Fruit fly (Drosophila melanogaster) whole organism, embryonic: ENCODE measurements around the gene AANATL3.
A peak's percentile ranks its signal among the peaks of the same experiment; 100 is the strongest.

Experiments
- Adf1 ChIP-seq: fragments of 200-800 bp; sonication (Bioruptor generic); IDR thresholded peaks from 2 replicates; pipeline ENCODE4 v1.3.6; 2022; ENCODE audit warnings: missing biosample characterization, missing genetic modification characterization
- Antp ChIP-seq: fragments of 200-800 bp; sonication (Bioruptor generic); optimal IDR thresholded peaks from 3 replicates; lab custom pipeline; 2016; ENCODE audit warnings: missing biosample characterization, missing genetic modification characterization
- Asciz ChIP-seq: fragments of 200-800 bp; sonication (Bioruptor generic); optimal IDR thresholded peaks from 2 replicates; lab custom pipeline; 2017; ENCODE audit warnings: missing biosample characterization, mild to moderate bottlenecking, missing genetic modification characterization, missing genetic modification reagents
- Awh ChIP-seq: fragments of 200-800 bp; sonication (Bioruptor generic); IDR thresholded peaks from 2 replicates; pipeline ENCODE4, ENCODE4 v1.3.6; 2022; ENCODE audit warnings: missing biosample characterization, missing genetic modification characterization
- CG10267 ChIP-seq: fragments of 200-800 bp; sonication (Bioruptor generic); optimal IDR thresholded peaks from 2 replicates; lab custom pipeline; 2018; ENCODE audit warnings: missing biosample characterization, mild to moderate bottlenecking, missing genetic modification characterization, moderate library complexity
- CG10274 ChIP-seq: fragments of 200-800 bp; sonication (Bioruptor generic); optimal IDR thresholded peaks from 3 replicates; lab custom pipeline; 2017; ENCODE audit warnings: missing biosample characterization, mild to moderate bottlenecking, missing genetic modification characterization
- CG10654 ChIP-seq: fragments of 200-800 bp; sonication (Bioruptor generic); optimal IDR thresholded peaks from 2 replicates; lab custom pipeline; 2016; ENCODE audit warnings: missing biosample characterization, missing genetic modification characterization
- CG12104 ChIP-seq: fragments of 200-800 bp; sonication (Bioruptor generic); optimal IDR thresholded peaks from 3 replicates; lab custom pipeline; 2016; ENCODE audit warnings: missing biosample characterization, missing genetic modification characterization
- CG12219 ChIP-seq: fragments of 200-800 bp; sonication (Bioruptor generic); optimal IDR thresholded peaks from 3 replicates; lab custom pipeline; 2018; ENCODE audit warnings: missing biosample characterization, mild to moderate bottlenecking, missing genetic modification characterization
- CG13624 ChIP-seq: fragments of 200-800 bp; sonication (Bioruptor generic); optimal IDR thresholded peaks from 2 replicates; lab custom pipeline; 2016; ENCODE audit warnings: missing biosample characterization, missing genetic modification characterization
- CG14710 ChIP-seq: fragments of 200-800 bp; sonication (Bioruptor generic); optimal IDR thresholded peaks from 3 replicates; lab custom pipeline; 2019; ENCODE audit warnings: missing biosample characterization, mild to moderate bottlenecking, missing genetic modification characterization, moderate library complexity
- CG15011 ChIP-seq: fragments of 200-800 bp; sonication (Bioruptor generic); optimal IDR thresholded peaks from 3 replicates; lab custom pipeline; 2018; ENCODE audit warnings: missing biosample characterization, mild to moderate bottlenecking, missing genetic modification characterization
- CG15601 ChIP-seq: fragments of 200-800 bp; sonication (Bioruptor generic); optimal IDR thresholded peaks from 3 replicates; lab custom pipeline; 2019; ENCODE audit warnings: missing biosample characterization, mild to moderate bottlenecking, missing genetic modification characterization, moderate library complexity
- CG17912 ChIP-seq: fragments of 200-800 bp; sonication (Bioruptor generic); optimal IDR thresholded peaks from 2 replicates; lab custom pipeline; 2018; ENCODE audit warnings: missing biosample characterization, mild to moderate bottlenecking, missing genetic modification characterization
- CG1832 ChIP-seq: fragments of 200-800 bp; sonication (Bioruptor generic); optimal IDR thresholded peaks from 2 replicates; lab custom pipeline; 2017; ENCODE audit warnings: missing biosample characterization, mild to moderate bottlenecking, missing genetic modification characterization, inconsistent platforms
- CG2129 ChIP-seq: fragments of 200-800 bp; sonication (Bioruptor generic); IDR thresholded peaks from 2 replicates; pipeline ENCODE4 v1.3.6; 2022; ENCODE audit warnings: missing biosample characterization, missing genetic modification characterization; ENCODE audit not compliant: partially characterized antibody
- CG2678 ChIP-seq: fragments of 200-800 bp; sonication (Bioruptor generic); optimal IDR thresholded peaks from 3 replicates; lab custom pipeline; 2019; ENCODE audit warnings: missing biosample characterization, mild to moderate bottlenecking, missing genetic modification characterization, moderate library complexity
- CG7556 ChIP-seq: fragments of 200-800 bp; sonication (Bioruptor generic); optimal IDR thresholded peaks from 2 replicates; lab custom pipeline; 2017; ENCODE audit warnings: missing biosample characterization, mild to moderate bottlenecking, missing genetic modification characterization
- CG7786 ChIP-seq: fragments of 200-800 bp; sonication (Bioruptor generic); optimal IDR thresholded peaks from 2 replicates; lab custom pipeline; 2016; ENCODE audit warnings: missing biosample characterization, missing genetic modification characterization
- CG7987 ChIP-seq: fragments of 200-800 bp; sonication (Bioruptor generic); optimal IDR thresholded peaks from 2 replicates; lab custom pipeline; 2018; ENCODE audit warnings: missing biosample characterization, mild to moderate bottlenecking, missing genetic modification characterization, moderate library complexity
- CG8089 ChIP-seq: fragments of 200-800 bp; sonication (Bioruptor generic); optimal IDR thresholded peaks from 3 replicates; lab custom pipeline; 2016; ENCODE audit warnings: missing biosample characterization, missing genetic modification characterization
- CG8281 ChIP-seq: fragments of 200-800 bp; sonication (Bioruptor generic); optimal IDR thresholded peaks from 2 replicates; lab custom pipeline; 2018; ENCODE audit warnings: missing biosample characterization, mild to moderate bottlenecking, missing genetic modification characterization, moderate library complexity
- CG8290 ChIP-seq, 3 experiments: fragments of 200-800 bp; sonication (Bioruptor generic); optimal IDR thresholded peaks; 2 replicates each; lab custom pipeline; 2016 to 2019; ENCODE audit warnings: missing biosample characterization in 3 of 3, missing genetic modification characterization in 3 of 3, mild to moderate bottlenecking in 2 of 3, moderate library complexity in 1 of 3
- CG8388 ChIP-seq: fragments of 200-800 bp; sonication (Bioruptor generic); optimal IDR thresholded peaks from 2 replicates; lab custom pipeline; 2019; ENCODE audit warnings: missing biosample characterization, mild to moderate bottlenecking, missing genetic modification characterization, moderate library complexity
- CG8478 ChIP-seq: fragments of >200 bp; optimal IDR thresholded peaks from 2 replicates; lab custom pipeline; 2018
- CG9797 ChIP-seq: fragments of 200-800 bp; sonication (Bioruptor generic); optimal IDR thresholded peaks from 3 replicates; lab custom pipeline; 2018; ENCODE audit warnings: missing biosample characterization, mild to moderate bottlenecking, missing genetic modification characterization
- CG9817 ChIP-seq: fragments of 200-800 bp; sonication (Bioruptor generic); optimal IDR thresholded peaks from 2 replicates; lab custom pipeline; 2018; ENCODE audit warnings: missing biosample characterization, mild to moderate bottlenecking, missing genetic modification characterization, moderate library complexity
- D19B ChIP-seq: fragments of 200-800 bp; sonication (Bioruptor generic); optimal IDR thresholded peaks from 2 replicates; lab custom pipeline; 2017; ENCODE audit warnings: missing biosample characterization, mild to moderate bottlenecking, missing genetic modification characterization
- Dfd ChIP-seq, 2 experiments: fragments of >200 bp; optimal IDR thresholded peaks; 2 replicates each; lab custom pipeline; 2017; ENCODE audit warnings: missing biosample characterization in 2 of 2, missing genetic modification characterization in 2 of 2
- Dp ChIP-seq: fragments of 200-800 bp; sonication (Bioruptor generic); optimal IDR thresholded peaks from 2 replicates; lab custom pipeline; 2018; ENCODE audit warnings: missing biosample characterization, mild to moderate bottlenecking, missing genetic modification characterization, moderate library complexity
- Drgx ChIP-seq: fragments of 200-800 bp; sonication (Bioruptor generic); IDR thresholded peaks from 2 replicates; pipeline ENCODE4 v1.3.6; 2022; ENCODE audit warnings: missing biosample characterization, missing genetic modification characterization
- Gsc ChIP-seq: fragments of 200-800 bp; sonication (Bioruptor generic); IDR thresholded peaks from 2 replicates; pipeline ENCODE4 v1.3.6; 2022; ENCODE audit warnings: missing biosample characterization, missing genetic modification characterization
- Lhr ChIP-seq: fragments of 200-800 bp; sonication (Bioruptor generic); optimal IDR thresholded peaks from 3 replicates; lab custom pipeline; 2017; ENCODE audit warnings: mild to moderate bottlenecking, missing biosample characterization, missing genetic modification reagents, missing genetic modification characterization
- Mes4 ChIP-seq: fragments of 200-800 bp; sonication (Bioruptor generic); optimal IDR thresholded peaks from 2 replicates; lab custom pipeline; 2016; ENCODE audit warnings: missing biosample characterization, missing genetic modification characterization
- Nf-YC ChIP-seq: fragments of 200-800 bp; optimal IDR thresholded peaks from 3 replicates; lab custom pipeline; 2019; ENCODE audit warnings: missing biosample characterization, mild to moderate bottlenecking, missing genetic modification characterization, moderate library complexity
- Opbp ChIP-seq: fragments of 200-800 bp; sonication (Bioruptor generic); IDR thresholded peaks from 3 replicates; pipeline ENCODE4 v1.3.6; 2022; ENCODE audit warnings: missing biosample characterization, missing genetic modification characterization; ENCODE audit not compliant: partially characterized antibody
- Poxn ChIP-seq: fragments of 200-800 bp; sonication (Bioruptor generic); IDR thresholded peaks from 2 replicates; pipeline ENCODE4 v1.3.6; 2022; ENCODE audit warnings: missing biosample characterization, missing genetic modification characterization
- Tbp ChIP-seq: fragments of >200 bp; optimal IDR thresholded peaks from 2 replicates; lab custom pipeline; 2018; ENCODE audit warnings: missing biosample characterization, missing genetic modification characterization
- al ChIP-seq: fragments of 200-800 bp; sonication (Bioruptor generic); IDR thresholded peaks from 2 replicates; pipeline ENCODE4 v1.3.6; 2022; ENCODE audit warnings: missing biosample characterization, missing genetic modification characterization
- ash1 ChIP-seq: fragments of 200-800 bp; sonication (Bioruptor generic); optimal IDR thresholded peaks from 2 replicates; lab custom pipeline; 2018; ENCODE audit warnings: missing biosample characterization, mild to moderate bottlenecking, missing genetic modification characterization
- bsh ChIP-seq, 2 experiments: fragments of 200-800 bp; sonication (Bioruptor generic); optimal IDR thresholded peaks; 2 replicates each; lab custom pipeline; 2017 to 2018; ENCODE audit warnings: mild to moderate bottlenecking in 2 of 2, missing biosample characterization in 2 of 2, missing genetic modification characterization in 2 of 2, moderate library complexity in 1 of 2
- cas ChIP-seq: fragments of 200-800 bp; sonication (Bioruptor generic); IDR thresholded peaks from 2 replicates; pipeline ENCODE4 v1.3.6; 2022; ENCODE audit warnings: missing biosample characterization, missing genetic modification characterization
- ci ChIP-seq: fragments of 200-800 bp; sonication (Bioruptor generic); IDR thresholded peaks from 3 replicates; pipeline ENCODE4 v1.3.6; 2022; ENCODE audit warnings: missing biosample characterization, missing genetic modification characterization
- dati ChIP-seq: fragments of 200-800 bp; sonication (Bioruptor generic); IDR thresholded peaks from 2 replicates; pipeline ENCODE4 v1.3.6; 2022; ENCODE audit warnings: missing biosample characterization, missing genetic modification characterization
- fd3F ChIP-seq: fragments of 200-800 bp; sonication (Bioruptor generic); optimal IDR thresholded peaks from 2 replicates; lab custom pipeline; 2018; ENCODE audit warnings: missing biosample characterization, mild to moderate bottlenecking, missing genetic modification characterization, moderate library complexity
- gt ChIP-seq: fragments of 200-800 bp; sonication (Bioruptor generic); IDR thresholded peaks from 2 replicates; pipeline ENCODE4 v1.3.6; 2022; ENCODE audit warnings: missing biosample characterization, missing genetic modification characterization
- kni ChIP-seq: fragments of 200-800 bp; sonication (Bioruptor generic); optimal IDR thresholded peaks from 3 replicates; lab custom pipeline; 2017; ENCODE audit warnings: mild to moderate bottlenecking, missing biosample characterization, missing genetic modification reagents, missing genetic modification characterization
- mld ChIP-seq: fragments of 200-800 bp; sonication (Bioruptor generic); IDR thresholded peaks from 3 replicates; pipeline ENCODE4 v1.3.6; 2022; ENCODE audit warnings: missing biosample characterization, missing genetic modification characterization; ENCODE audit not compliant: partially characterized antibody
- sens ChIP-seq: fragments of 200-800 bp; sonication (Bioruptor generic); peaks from one replicate; lab custom pipeline; 2016; ENCODE audit warnings: missing biosample characterization, missing genetic modification characterization
- sqz ChIP-seq: fragments of 200-800 bp; sonication (Bioruptor generic); optimal IDR thresholded peaks from 3 replicates; lab custom pipeline; 2018; ENCODE audit warnings: missing biosample characterization, mild to moderate bottlenecking, missing genetic modification characterization
- unpg ChIP-seq: fragments of 200-800 bp; sonication (Bioruptor generic); optimal IDR thresholded peaks from 3 replicates; lab custom pipeline; 2018; ENCODE audit warnings: missing biosample characterization, mild to moderate bottlenecking, missing genetic modification characterization, moderate library complexity

Gene AANATL3

DNA sequence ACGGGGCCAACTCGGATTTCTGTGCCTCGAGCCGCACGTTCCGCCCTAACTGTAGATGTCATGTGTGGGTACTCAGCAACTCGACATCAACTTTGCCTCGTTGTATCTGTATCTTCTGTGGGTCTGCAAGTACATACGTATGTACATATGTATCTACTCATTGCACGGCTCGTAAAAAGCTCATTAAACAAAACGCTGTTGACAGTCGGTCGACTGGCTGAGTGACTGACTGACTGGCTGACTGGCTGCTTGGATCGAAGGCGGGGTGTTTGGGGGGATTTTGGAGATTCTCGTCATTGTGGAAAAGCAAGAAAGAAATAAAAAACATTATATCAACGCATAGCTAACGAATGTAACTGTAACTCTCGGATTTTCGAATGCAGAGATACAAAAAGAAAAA lies 21.3 kb downstream of the AANATL3 start (continued):
- peak; percentile 18 for TF ChIP-seq CG2678 (tag; lab: Kevin White, UChicago)
- peak; percentile 34 for TF ChIP-seq CG8281 (tag; lab: Kevin White, UChicago)
- no peak for TF ChIP-seq Gsc (GFP tag; lab: Robert Waterston, UW)
- 0 out of 2 replicates have a peak, but pooled peaks have one; percentile 17 for TF ChIP-seq Awh (GFP tag; lab: Robert Waterston, UW)
- peak; percentile 18 for TF ChIP-seq sqz (GFP tag; lab: Kevin White, UChicago)
- no peak for TF ChIP-seq Opbp (GFP tag; lab: Robert Waterston, UW)
- peak; percentile 56; the same call in 2 of the 3 replicates for TF ChIP-seq ci (GFP tag; lab: Robert Waterston, UW)
- no peak for TF ChIP-seq Poxn (GFP tag; lab: Robert Waterston, UW)
- TF ChIP-seq CG12219 (GFP tag; lab: Kevin White, UChicago), result no peak
- no peak for TF ChIP-seq unpg (GFP tag; lab: Kevin White, UChicago)
- TF ChIP-seq Dfd (GFP tag; optimal IDR thresholded peaks at IDR 0.05; lab: Kevin White, UChicago), result no peak
- no peak for TF ChIP-seq CG2129 (GFP tag; lab: Robert Waterston, UW)
- no peak for TF ChIP-seq CG8388
- no peak for TF ChIP-seq Antp (GFP tag; lab: Kevin White, UChicago)
- TF ChIP-seq bsh (GFP tag; optimal IDR thresholded peaks at IDR 0.05; lab: Kevin White, UChicago), result no peak
- no peak for TF ChIP-seq CG8290 (GFP tag; optimal IDR thresholded peaks at IDR 0.05; lab: Kevin White, UChicago)
- TF ChIP-seq CG8290 (tag; optimal IDR thresholded peaks at IDR 0.05; lab: Kevin White, UChicago), result peak in 1 of 2 experiments; percentile 23
- TF ChIP-seq Lhr, result no peak
- no peak for TF ChIP-seq CG7786 (GFP tag; lab: Kevin White, UChicago)
- TF ChIP-seq gt (GFP tag; lab: Robert Waterston, UW), result no peak
- TF ChIP-seq sens (GFP tag; lab: Kevin White, UChicago), result no peak
- no peak for TF ChIP-seq CG9817
- TF ChIP-seq Adf1 (GFP tag; lab: Robert Waterston, UW), result no peak
- no peak for TF ChIP-seq CG9797 (GFP tag; lab: Kevin White, UChicago)
- TF ChIP-seq Dp (GFP tag; lab: Kevin White, UChicago), result no peak
- no peak for TF ChIP-seq mld
- no peak for TF ChIP-seq CG10274
- no peak for TF ChIP-seq CG12104 (GFP tag; lab: Kevin White, UChicago)
- TF ChIP-seq Tbp (GFP tag; lab: Kevin White, UChicago), result no peak
- peak; percentile 6 for TF ChIP-seq Asciz
- no peak for TF ChIP-seq CG8478
- TF ChIP-seq ash1 (GFP tag; lab: Kevin White, UChicago), result no peak
- no peak for TF ChIP-seq CG13624 (GFP tag; lab: Kevin White, UChicago)
- no peak for TF ChIP-seq CG14710 (tag; lab: Kevin White, UChicago)
- no peak for TF ChIP-seq CG10654 (GFP tag; lab: Kevin White, UChicago)
- no peak for TF ChIP-seq Mes4 (GFP tag; lab: Kevin White, UChicago)
- TF ChIP-seq cas (GFP tag; lab: Robert Waterston, UW), result no peak
- TF ChIP-seq dati (GFP tag; lab: Robert Waterston, UW), result no peak
- TF ChIP-seq CG7987 (GFP tag; lab: Kevin White, UChicago), result no peak
- TF ChIP-seq Nf-YC (tag; lab: Kevin White, UChicago), result no peak
- no peak for TF ChIP-seq fd3F (GFP tag; lab: Kevin White, UChicago)
- TF ChIP-seq CG15011 (GFP tag; lab: Kevin White, UChicago), result no peak
- TF ChIP-seq kni (GFP tag; lab: Kevin White, UChicago), result peak; percentile 79
- peak; percentile 13 for TF ChIP-seq CG17912
- no peak for TF ChIP-seq Drgx (GFP tag; lab: Robert Waterston, UW)
- TF ChIP-seq CG1832 (GFP tag; lab: Kevin White, UChicago), result no peak
- TF ChIP-seq CG8089 (GFP tag; lab: Kevin White, UChicago), result no peak
- no peak for TF ChIP-seq CG10267 (tag; lab: Kevin White, UChicago)
- TF ChIP-seq D19B (GFP tag; lab: Kevin White, UChicago), result no peak
- TF ChIP-seq CG7556 (GFP tag; lab: Kevin White, UChicago), result no peak
- no peak for TF ChIP-seq al (GFP tag; lab: Robert Waterston, UW)
- peak; percentile 1 for TF ChIP-seq CG15601 (tag; lab: Kevin White, UChicago)
